Fruit fly (Drosophila melanogaster) whole organism, embryonic: ENCODE data around the gene Cul6.

Experiments used
- Asciz ChIP-seq: fragments of 200-800 bp; sonication (Bioruptor generic); optimal IDR thresholded peaks from 2 replicates; lab custom pipeline; 2017; ENCODE audit warnings: missing biosample characterization, mild to moderate bottlenecking, missing genetic modification characterization, missing genetic modification reagents
- B-H2 ChIP-seq: fragments of 200-800 bp; sonication (Bioruptor generic); optimal IDR thresholded peaks from 2 replicates; lab custom pipeline; 2018; ENCODE audit warnings: missing biosample characterization, mild to moderate bottlenecking, missing genetic modification characterization
- CG10267 ChIP-seq: fragments of 200-800 bp; sonication (Bioruptor generic); optimal IDR thresholded peaks from 2 replicates; lab custom pipeline; 2018; ENCODE audit warnings: missing biosample characterization, mild to moderate bottlenecking, missing genetic modification characterization, moderate library complexity
- CG10462 ChIP-seq: fragments of 200-800 bp; sonication (Bioruptor generic); optimal IDR thresholded peaks from 2 replicates; lab custom pipeline; 2016; ENCODE audit warnings: missing biosample characterization, missing genetic modification characterization
- CG11247 ChIP-seq: fragments of 200-800 bp; sonication (Bioruptor generic); IDR thresholded peaks from 2 replicates; pipeline ENCODE4 v1.3.6; 2022; ENCODE audit warnings: missing biosample characterization, missing genetic modification characterization
- CG1233 ChIP-seq: fragments of 200-800 bp; sonication (Bioruptor generic); optimal IDR thresholded peaks from 4 replicates; lab custom pipeline; 2018; ENCODE audit warnings: missing biosample characterization, mild to moderate bottlenecking, missing genetic modification characterization
- CG13624 ChIP-seq: fragments of 200-800 bp; sonication (Bioruptor generic); optimal IDR thresholded peaks from 2 replicates; lab custom pipeline; 2016; ENCODE audit warnings: missing biosample characterization, missing genetic modification characterization
- CG13775 ChIP-seq: fragments of 200-800 bp; sonication (Bioruptor generic); optimal IDR thresholded peaks from 3 replicates; lab custom pipeline; 2017; ENCODE audit warnings: missing biosample characterization, mild to moderate bottlenecking, missing genetic modification characterization
- CG17802 ChIP-seq: fragments of 200-800 bp; sonication (Bioruptor generic); optimal IDR thresholded peaks from 2 replicates; lab custom pipeline; 2018; ENCODE audit warnings: missing biosample characterization, mild to moderate bottlenecking, missing genetic modification characterization, moderate library complexity
- CG2678 ChIP-seq: fragments of 200-800 bp; sonication (Bioruptor generic); optimal IDR thresholded peaks from 3 replicates; lab custom pipeline; 2019; ENCODE audit warnings: missing biosample characterization, mild to moderate bottlenecking, missing genetic modification characterization, moderate library complexity
- CG3065 ChIP-seq: fragments of 200-800 bp; sonication (Bioruptor generic); optimal IDR thresholded peaks from 2 replicates; lab custom pipeline; 2016; ENCODE audit warnings: missing biosample characterization, missing genetic modification characterization
- CG31388 ChIP-seq: fragments of 200-800 bp; sonication (Bioruptor generic); optimal IDR thresholded peaks from 2 replicates; lab custom pipeline; 2016; ENCODE audit warnings: missing biosample characterization, missing genetic modification characterization
- CG33557 ChIP-seq: fragments of 200-800 bp; sonication (Bioruptor generic); optimal IDR thresholded peaks from 2 replicates; lab custom pipeline; 2019; ENCODE audit warnings: missing biosample characterization, mild to moderate bottlenecking, missing genetic modification characterization, moderate library complexity
- CG4820 ChIP-seq: fragments of 200-800 bp; sonication (Bioruptor generic); optimal IDR thresholded peaks from 3 replicates; lab custom pipeline; 2016; ENCODE audit warnings: missing biosample characterization, missing genetic modification characterization
- CG5953 ChIP-seq: fragments of 200-800 bp; sonication (Bioruptor generic); IDR thresholded peaks from 2 replicates; pipeline ENCODE4 v1.3.6; 2022; ENCODE audit warnings: missing biosample characterization, missing genetic modification characterization
- CG6813 ChIP-seq: fragments of 200-800 bp; sonication (Bioruptor generic); optimal IDR thresholded peaks from 2 replicates; lab custom pipeline; 2017; ENCODE audit warnings: missing biosample characterization, missing genetic modification characterization, mild to moderate bottlenecking, moderate library complexity, missing genetic modification reagents
- CG7839 ChIP-seq: fragments of 200-800 bp; sonication (Bioruptor generic); optimal IDR thresholded peaks from 3 replicates; lab custom pipeline; 2018; ENCODE audit warnings: missing biosample characterization, mild to moderate bottlenecking, missing genetic modification characterization, moderate library complexity
- CG8478 ChIP-seq: fragments of >200 bp; optimal IDR thresholded peaks from 2 replicates; lab custom pipeline; 2018
- CG8924 ChIP-seq: fragments of 200-800 bp; optimal IDR thresholded peaks from 3 replicates; lab custom pipeline; 2019; ENCODE audit warnings: missing biosample characterization, mild to moderate bottlenecking, missing genetic modification characterization, moderate library complexity
- CG9437 ChIP-seq: fragments of 200-800 bp; sonication (Bioruptor generic); optimal IDR thresholded peaks from 2 replicates; lab custom pipeline; 2018; ENCODE audit warnings: missing biosample characterization, mild to moderate bottlenecking, missing genetic modification characterization
- CG9876 ChIP-seq: fragments of 200-800 bp; sonication (Bioruptor generic); optimal IDR thresholded peaks from 2 replicates; lab custom pipeline; 2016; ENCODE audit warnings: missing biosample characterization, missing genetic modification characterization
- Camta ChIP-seq: fragments of 200-800 bp; sonication (Bioruptor generic); optimal IDR thresholded peaks from 2 replicates; lab custom pipeline; 2016; ENCODE audit warnings: missing biosample characterization, missing genetic modification characterization
- Chrac-16 ChIP-seq: fragments of 200-800 bp; sonication (Bioruptor generic); optimal IDR thresholded peaks from 3 replicates; lab custom pipeline; 2016; ENCODE audit warnings: missing biosample characterization, missing genetic modification characterization
- Dbx ChIP-seq: fragments of 200-800 bp; sonication (Bioruptor generic); IDR thresholded peaks from 3 replicates; pipeline ENCODE4 v1.3.6; 2022; ENCODE audit warnings: missing biosample characterization, missing genetic modification characterization
- Deaf1 ChIP-seq: fragments of 200-800 bp; optimal IDR thresholded peaks from 3 replicates; lab custom pipeline; 2019; ENCODE audit warnings: missing biosample characterization, mild to moderate bottlenecking, missing genetic modification characterization, moderate library complexity
- Dfd ChIP-seq, 2 experiments: fragments of >200 bp; optimal IDR thresholded peaks; 2 replicates each; lab custom pipeline; 2017; ENCODE audit warnings: missing biosample characterization in 2 of 2, missing genetic modification characterization in 2 of 2
- Fer1 ChIP-seq: fragments of 200-800 bp; sonication (Bioruptor generic); optimal IDR thresholded peaks from 2 replicates; lab custom pipeline; 2017; ENCODE audit warnings: missing biosample characterization, mild to moderate bottlenecking, missing genetic modification characterization
- Med ChIP-seq: fragments of 200-800 bp; sonication (Bioruptor generic); peaks from one replicate; lab custom pipeline; 2016; ENCODE audit warnings: missing biosample characterization, missing genetic modification characterization, mild to moderate bottlenecking, inconsistent platforms, moderate library complexity
- Meics ChIP-seq: fragments of 200-800 bp; sonication (Bioruptor generic); optimal IDR thresholded peaks from 2 replicates; lab custom pipeline; 2017; ENCODE audit warnings: missing biosample characterization, mild to moderate bottlenecking, missing genetic modification characterization
- NK7.1 ChIP-seq: fragments of 200-800 bp; sonication (Bioruptor generic); optimal IDR thresholded peaks from 3 replicates; lab custom pipeline; 2016; ENCODE audit warnings: missing biosample characterization, missing genetic modification characterization
- Nf-YA ChIP-seq: fragments of 200-800 bp; sonication (Bioruptor generic); IDR thresholded peaks from 2 replicates; pipeline ENCODE4 v1.3.6; 2022; ENCODE audit warnings: missing biosample characterization, missing genetic modification characterization
- Ravus ChIP-seq: fragments of 200-800 bp; sonication (Bioruptor generic); IDR thresholded peaks from 2 replicates; pipeline ENCODE4 v1.3.6; 2022; ENCODE audit warnings: missing biosample characterization, missing genetic modification characterization
- Side ChIP-seq: fragments of 200-800 bp; sonication (Bioruptor generic); optimal IDR thresholded peaks from 2 replicates; lab custom pipeline; 2016; ENCODE audit warnings: missing biosample characterization, missing genetic modification characterization
- Ssrp ChIP-seq: fragments of 200-800 bp; sonication (Bioruptor generic); optimal IDR thresholded peaks from 2 replicates; lab custom pipeline; 2018; ENCODE audit warnings: missing biosample characterization, mild to moderate bottlenecking, missing genetic modification characterization, moderate library complexity
- Taf1 ChIP-seq: fragments of 200-800 bp; sonication (Bioruptor generic); IDR thresholded peaks from 2 replicates; pipeline ENCODE4 v1.3.6; 2022; ENCODE audit warnings: missing biosample characterization, missing genetic modification characterization
- bab2 ChIP-seq: fragments of 200-800 bp; sonication (Bioruptor generic); optimal IDR thresholded peaks from 2 replicates; lab custom pipeline; 2016; ENCODE audit warnings: missing biosample characterization, missing genetic modification characterization
- dmrt11E ChIP-seq: fragments of 200-800 bp; sonication (Bioruptor generic); optimal IDR thresholded peaks from 3 replicates; lab custom pipeline; 2018; ENCODE audit warnings: missing biosample characterization, mild to moderate bottlenecking, missing genetic modification characterization, moderate library complexity
- emc ChIP-seq: fragments of 200-800 bp; sonication (Bioruptor generic); optimal IDR thresholded peaks from 2 replicates; lab custom pipeline; 2016; ENCODE audit warnings: missing biosample characterization, missing genetic modification characterization
- fd64A ChIP-seq: fragments of 200-800 bp; sonication (Bioruptor generic); optimal IDR thresholded peaks from 3 replicates; lab custom pipeline; 2018; ENCODE audit warnings: missing biosample characterization, mild to moderate bottlenecking, missing genetic modification characterization
- gcm2 ChIP-seq: fragments of 200-800 bp; sonication (Bioruptor generic); optimal IDR thresholded peaks from 2 replicates; lab custom pipeline; 2016; ENCODE audit warnings: missing biosample characterization, missing genetic modification characterization
- hkb ChIP-seq, 2 experiments: fragments of 200-800 bp in 1 of 2; fragments of >200 bp in 1 of 2; sonication (Bioruptor generic) in 1 of 2; IDR thresholded peaks in 1 of 2; optimal IDR thresholded peaks in 1 of 2; 2 replicates each; pipeline versions ENCODE4 v1.3.6 to Lab custom; 2017 to 2022; ENCODE audit warnings: missing biosample characterization in 1 of 2, missing genetic modification characterization in 1 of 2
- insv ChIP-seq, 2 experiments: fragments of 200-800 bp; sonication (Bioruptor generic); optimal IDR thresholded peaks; 3 replicates each; lab custom pipeline; 2016 to 2018; ENCODE audit warnings: missing biosample characterization in 2 of 2, missing genetic modification characterization in 2 of 2
- jing ChIP-seq: fragments of 200-800 bp; sonication (Bioruptor generic); optimal IDR thresholded peaks from 2 replicates; lab custom pipeline; 2018; ENCODE audit warnings: missing biosample characterization, mild to moderate bottlenecking, missing genetic modification characterization
- ken ChIP-seq: fragments of 200-800 bp; sonication (Bioruptor generic); IDR thresholded peaks from 3 replicates; pipeline ENCODE4 v1.3.6; 2022; ENCODE audit warnings: missing biosample characterization, missing genetic modification characterization
- kni ChIP-seq: fragments of 200-800 bp; sonication (Bioruptor generic); optimal IDR thresholded peaks from 3 replicates; lab custom pipeline; 2017; ENCODE audit warnings: mild to moderate bottlenecking, missing biosample characterization, missing genetic modification reagents, missing genetic modification characterization
- mam ChIP-seq: fragments of 200-800 bp; sonication (Bioruptor generic); optimal IDR thresholded peaks from 3 replicates; lab custom pipeline; 2016; ENCODE audit warnings: missing biosample characterization, missing genetic modification characterization
- oc ChIP-seq: fragments of 200-800 bp; sonication (Bioruptor generic); optimal IDR thresholded peaks from 2 replicates; lab custom pipeline; 2018; ENCODE audit warnings: missing biosample characterization, mild to moderate bottlenecking, missing genetic modification characterization, moderate library complexity
- p53 ChIP-seq: fragments of 200-800 bp; sonication (Bioruptor generic); optimal IDR thresholded peaks from 2 replicates; lab custom pipeline; 2016; ENCODE audit warnings: missing biosample characterization, missing genetic modification characterization
- pan ChIP-seq, 4 experiments: fragments of >200 bp in 3 of 4; fragments of 200-800 bp in 1 of 4; sonication (Bioruptor generic) in 1 of 4; optimal IDR thresholded peaks in 3 of 4; IDR thresholded peaks in 1 of 4; 2 replicates each; pipeline versions ENCODE4 v1.3.6 to Lab custom; 2017 to 2022; ENCODE audit warnings: missing biosample characterization in 2 of 4, missing genetic modification characterization in 2 of 4, mixed read lengths in 1 of 4
- pfk ChIP-seq: fragments of 200-800 bp; sonication (Bioruptor generic); optimal IDR thresholded peaks from 2 replicates; lab custom pipeline; 2018; ENCODE audit warnings: missing biosample characterization, mild to moderate bottlenecking, missing genetic modification characterization, moderate library complexity
- slbo ChIP-seq: fragments of 200-800 bp; sonication (Bioruptor generic); IDR thresholded peaks from 2 replicates; pipeline ENCODE4 v1.3.6; 2022; ENCODE audit warnings: missing biosample characterization, missing genetic modification characterization
- tio ChIP-seq: fragments of 200-800 bp; sonication (Bioruptor generic); optimal IDR thresholded peaks from 2 replicates; lab custom pipeline; 2017; ENCODE audit warnings: missing biosample characterization, missing genetic modification characterization, inconsistent platforms

Gene Cul6

DNA sequence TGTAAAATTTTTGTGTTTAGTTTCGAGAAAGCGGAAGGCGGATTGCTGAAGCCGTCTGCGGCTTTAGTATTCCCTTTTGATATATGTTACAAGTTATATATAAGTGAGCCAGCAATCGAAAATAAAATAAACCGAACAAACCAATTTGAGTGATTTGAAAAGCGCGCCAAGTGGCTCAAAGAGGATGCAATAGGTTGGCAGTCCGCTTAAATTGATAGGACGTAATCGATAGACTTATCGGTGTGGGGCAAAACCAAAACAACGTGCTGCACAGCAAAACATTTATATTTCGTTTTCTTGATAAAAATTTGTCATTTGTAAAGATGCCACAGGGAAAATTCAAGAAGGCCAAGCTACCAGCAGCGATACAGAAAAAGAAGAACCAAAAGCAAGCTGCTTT, 35.3 kb upstream of the Cul6 start, which contains the start of gene CG11279 (continued):
- TF ChIP-seq CG17802 (tag; lab: Kevin White, UChicago) (no peak), Side (GFP tag; lab: Kevin White, UChicago) (no peak), Ravus (no peak), ken (no peak), CG5953 (GFP tag; lab: Robert Waterston, UW) (no peak), Med (GFP tag; lab: Kevin White, UChicago) (peak; percentile 83), Ssrp (tag; lab: Kevin White, UChicago) (no peak), oc (tag; lab: Kevin White, UChicago) (no peak), CG9876 (GFP tag; lab: Kevin White, UChicago) (no peak), p53 (GFP tag; lab: Kevin White, UChicago) (no peak), CG8924 (tag; lab: Kevin White, UChicago) (no peak), CG9437 (GFP tag; lab: Kevin White, UChicago) (no peak), gcm2 (GFP tag; lab: Kevin White, UChicago) (no peak), CG1233 (GFP tag; lab: Kevin White, UChicago) (no peak), B-H2 (GFP tag; lab: Kevin White, UChicago) (no peak), jing (no peak), bab2 (GFP tag; lab: Kevin White, UChicago) (no peak), Meics (GFP tag; lab: Kevin White, UChicago) (no peak), CG3065 (GFP tag; lab: Kevin White, UChicago) (no peak), CG10462 (GFP tag; lab: Kevin White, UChicago) (no peak), Deaf1 (tag; lab: Kevin White, UChicago) (no peak), CG6813 (GFP tag; lab: Kevin White, UChicago) (no peak), Asciz (GFP tag; lab: Kevin White, UChicago) (no peak), Dbx (GFP tag; lab: Robert Waterston, UW) (no peak), kni (no peak), NK7.1 (GFP tag; lab: Kevin White, UChicago) (no peak), slbo (GFP tag; lab: Robert Waterston, UW) (no peak), dmrt11E (no peak), CG10267 (tag; lab: Kevin White, UChicago) (peak; percentile 31), CG33557 (no peak), pfk (GFP tag; lab: Kevin White, UChicago) (no peak), Camta (GFP tag; lab: Kevin White, UChicago) (no peak), insv (GFP tag; optimal IDR thresholded peaks at IDR 0.05; lab: Kevin White, UChicago) (no peak), fd64A (GFP tag; lab: Kevin White, UChicago) (no peak), emc (GFP tag; lab: Kevin White, UChicago) (no peak), CG4820 (GFP tag; lab: Kevin White, UChicago) (no peak), CG13775 (GFP tag; lab: Kevin White, UChicago) (no peak), tio (GFP tag; lab: Kevin White, UChicago) (no peak), mam (GFP tag; lab: Kevin White, UChicago) (no peak), pan (optimal IDR thresholded peaks at IDR 0.05; lab: Kevin White, UChicago) (no peak), pan (GFP tag; optimal IDR thresholded peaks at IDR 0.05 in 1 of 2, IDR thresholded peaks at IDR 0.05 in 1 of 2) (no peak), Chrac-16 (no peak), hkb (optimal IDR thresholded peaks at IDR 0.05; lab: Kevin White, UChicago) (no peak), hkb (GFP tag; IDR thresholded peaks at IDR 0.05; lab: Robert Waterston, UW) (no peak), CG13624 (no peak), CG31388 (no peak), Taf1 (GFP tag; lab: Robert Waterston, UW) (no peak), Fer1 (GFP tag; lab: Kevin White, UChicago) (no peak), Dfd (GFP tag; optimal IDR thresholded peaks at IDR 0.05; lab: Kevin White, UChicago) (no peak), CG2678 (tag; lab: Kevin White, UChicago) (no peak), Nf-YA (GFP tag; lab: Robert Waterston, UW) (no peak), CG8478 (lab: Kevin White, UChicago) (no peak), CG7839 (no peak), CG11247 (GFP tag; lab: Robert Waterston, UW) (no peak)
